Worm (Caenorhabditis elegans) whole organism, L1 larva: Measurements from ENCODE around the gene scl-3.

Experiments
- ama-1 ChIP-seq: fragments of 150-350 bp; optimal IDR thresholded peaks from 2 replicates; lab custom pipeline; 2014
- blmp-1 ChIP-seq: fragments of 150-350 bp; optimal IDR thresholded peaks from 2 replicates; lab custom pipeline; 2014; ENCODE audit warnings: missing biosample characterization, missing genetic modification characterization
- egl-27 ChIP-seq, 2 experiments: fragments of 150-350 bp in 1 of 2; sonication (generic microtip); optimal IDR thresholded peaks; 3 replicates each; lab custom pipeline; 2017 to 2018; ENCODE audit warnings: missing biosample characterization in 2 of 2, missing genetic modification characterization in 2 of 2, missing genetic modification reagents in 2 of 2
- elt-2 ChIP-seq: sonication (generic microtip); optimal IDR thresholded peaks from 2 replicates; lab custom pipeline; 2016; ENCODE audit warnings: missing genetic modification characterization, mild to moderate bottlenecking, inconsistent platforms, missing compliant biosample characterization, missing genetic modification reagents
- fkh-10 ChIP-seq: sonication (generic microtip); optimal IDR thresholded peaks from 2 replicates; lab custom pipeline; 2017; ENCODE audit warnings: missing biosample characterization, missing genetic modification reagents, missing genetic modification characterization
- lin-15B ChIP-seq: fragments of 150-350 bp; sonication (generic microtip); optimal IDR thresholded peaks from 3 replicates; lab custom pipeline; 2014; ENCODE audit warnings: missing biosample characterization, missing genetic modification characterization
- lir-3 ChIP-seq: sonication (generic microtip); optimal IDR thresholded peaks from 2 replicates; lab custom pipeline; 2016; ENCODE audit warnings: mild to moderate bottlenecking, missing genetic modification characterization, moderate library complexity, missing compliant biosample characterization; ENCODE audit not compliant: poor library complexity
- nhr-12 ChIP-seq: sonication (generic microtip); optimal IDR thresholded peaks from 2 replicates; lab custom pipeline; 2017; ENCODE audit warnings: missing biosample characterization, missing genetic modification characterization
- nhr-90 ChIP-seq: sonication (generic microtip); optimal IDR thresholded peaks from 2 replicates; lab custom pipeline; 2016; ENCODE audit warnings: mild to moderate bottlenecking, missing genetic modification characterization, missing compliant biosample characterization; ENCODE audit not compliant: poor library complexity
- pqm-1 ChIP-seq: sonication (generic microtip); optimal IDR thresholded peaks from 3 replicates; lab custom pipeline; 2017; ENCODE audit warnings: missing biosample characterization, missing genetic modification characterization
- snu-23 ChIP-seq: sonication (generic microtip); optimal IDR thresholded peaks from 2 replicates; lab custom pipeline; 2016; ENCODE audit warnings: missing genetic modification characterization, missing compliant biosample characterization
- tbx-2 ChIP-seq: sonication (generic microtip); optimal IDR thresholded peaks from 2 replicates; lab custom pipeline; 2016; ENCODE audit warnings: missing genetic modification characterization, missing compliant biosample characterization
- unc-86 ChIP-seq: sonication (generic microtip); optimal IDR thresholded peaks from 2 replicates; lab custom pipeline; 2016; ENCODE audit warnings: missing genetic modification characterization, missing compliant biosample characterization
- ztf-11 ChIP-seq, 2 experiments: sonication (generic microtip); optimal IDR thresholded peaks; 2 replicates each; lab custom pipeline; 2016 to 2017; ENCODE audit warnings: missing genetic modification characterization in 2 of 2, missing biosample characterization in 1 of 2, missing compliant biosample characterization in 1 of 2

DNA sequence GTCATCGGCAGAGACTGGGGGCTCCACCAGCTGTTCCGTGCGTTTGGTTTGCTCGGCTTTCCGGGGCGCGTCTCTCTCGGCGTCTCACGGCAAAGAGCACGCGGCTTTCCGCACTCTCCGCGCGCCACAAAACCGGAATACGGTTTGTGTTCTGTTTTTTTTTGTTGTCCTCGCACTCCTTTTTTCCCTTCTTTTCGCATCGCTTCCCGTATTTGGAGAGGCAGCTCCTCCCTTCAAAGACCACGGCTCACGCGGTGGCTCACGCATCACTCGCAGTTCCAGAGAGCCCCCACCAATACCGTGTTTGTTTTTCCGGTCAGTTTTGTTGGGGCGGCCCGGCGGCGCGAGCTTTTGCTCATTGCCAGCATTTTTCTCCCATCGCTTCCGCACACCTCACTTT lies 36.5 kb upstream of the scl-3 start:
- TF ChIP-seq ama-1 (no peak), lir-3 (tag; lab: Kevin White, UChicago) (no peak), nhr-90 (no peak), lin-15B (no peak), fkh-10 (no peak), nhr-12 (tag; lab: Kevin White, UChicago) (no peak), elt-2 (tag; lab: Kevin White, UChicago) (no peak), pqm-1 (no peak), unc-86 (tag; lab: Kevin White, UChicago) (no peak), blmp-1 (no peak), tbx-2 (no peak), snu-23 (GFP tag; lab: Kevin White, UChicago) (no peak), egl-27 (tag; optimal IDR thresholded peaks at IDR 0.05; lab: Kevin White, UChicago) (no peak), ztf-11 (tag; optimal IDR thresholded peaks at IDR 0.05; lab: Kevin White, UChicago) (no peak)
